Worm (Caenorhabditis elegans) whole organism, young adult: ENCODE data around the gene Y53C12A.7.

Experiments
- akir-1 ChIP-seq: fragments of 200-800 bp; sonication (Bioruptor generic); optimal IDR thresholded peaks from 2 replicates; lab custom pipeline; 2018; ENCODE audit warnings: mild to moderate bottlenecking, missing genetic modification characterization, moderate library complexity, missing compliant biosample characterization
- gei-17 ChIP-seq: fragments of 200-800 bp; sonication (Bioruptor generic); optimal IDR thresholded peaks from 2 replicates; lab custom pipeline; 2018; ENCODE audit warnings: mild to moderate bottlenecking, missing genetic modification characterization, missing compliant biosample characterization
- mxl-1 ChIP-seq: sonication (generic microtip); optimal IDR thresholded peaks from 2 replicates; lab custom pipeline; 2016; ENCODE audit warnings: missing genetic modification characterization, missing compliant biosample characterization
- nfya-2 ChIP-seq: fragments of 200-800 bp; sonication (Bioruptor generic); IDR thresholded peaks from 2 replicates; pipeline ENCODE4 v1.3.6; 2022; ENCODE audit warnings: missing genetic modification reagents, missing genetic modification characterization, missing compliant biosample characterization
- pha-4 ChIP-seq: fragments of 150-350 bp; sonication (generic microtip); optimal IDR thresholded peaks from 2 replicates; lab custom pipeline; 2014; ENCODE audit warnings: missing biosample characterization, missing genetic modification reagents, missing genetic modification characterization

ce11 chrII:9658915-9659314 is 41.4 kb upstream of the Y53C12A.7 start, which contains the start of gene ZK1320.2:
- TF ChIP-seq pha-4 (tag; lab: Kevin White, UChicago) (no peak), mxl-1 (tag; lab: Kevin White, UChicago) (no peak), gei-17 (GFP tag; lab: Kevin White, UChicago) (no peak), nfya-2 (no peak), akir-1 (no peak)
